Fruit fly (Drosophila melanogaster) whole organism, embryonic: Measurements from ENCODE around the gene slpr.

ENCODE experiments used
- ATbp ChIP-seq: fragments of 200-800 bp; sonication (Bioruptor generic); optimal IDR thresholded peaks from 2 replicates; lab custom pipeline; 2017; ENCODE audit warnings: missing biosample characterization, mild to moderate bottlenecking, missing genetic modification characterization, missing genetic modification reagents
- Adf1 ChIP-seq: fragments of 200-800 bp; sonication (Bioruptor generic); IDR thresholded peaks from 2 replicates; pipeline ENCODE4 v1.3.6; 2022; ENCODE audit warnings: missing biosample characterization, missing genetic modification characterization
- Awh ChIP-seq: fragments of 200-800 bp; sonication (Bioruptor generic); IDR thresholded peaks from 2 replicates; pipeline ENCODE4, ENCODE4 v1.3.6; 2022; ENCODE audit warnings: missing biosample characterization, missing genetic modification characterization
- C15 ChIP-seq: fragments of 200-800 bp; sonication (Bioruptor generic); IDR thresholded peaks from 3 replicates; pipeline ENCODE4 v1.3.6; 2022; ENCODE audit warnings: missing biosample characterization, missing genetic modification characterization
- CG1024 ChIP-seq: fragments of 200-800 bp; sonication (Bioruptor generic); IDR thresholded peaks from 2 replicates; pipeline ENCODE4 v1.3.6; 2022; ENCODE audit warnings: missing biosample characterization, missing genetic modification characterization
- CG10267 ChIP-seq: fragments of 200-800 bp; sonication (Bioruptor generic); optimal IDR thresholded peaks from 2 replicates; lab custom pipeline; 2018; ENCODE audit warnings: missing biosample characterization, mild to moderate bottlenecking, missing genetic modification characterization, moderate library complexity
- CG11504 ChIP-seq: fragments of 200-800 bp; sonication (Bioruptor generic); optimal IDR thresholded peaks from 3 replicates; lab custom pipeline; 2019; ENCODE audit warnings: missing biosample characterization, mild to moderate bottlenecking, missing genetic modification characterization, moderate library complexity
- CG11695 ChIP-seq: fragments of 200-800 bp; sonication (Bioruptor generic); IDR thresholded peaks from 3 replicates; pipeline ENCODE4 v1.3.6; 2022; ENCODE audit warnings: missing biosample characterization, missing genetic modification characterization
- CG13424 ChIP-seq: fragments of 200-800 bp; sonication (Bioruptor generic); optimal IDR thresholded peaks from 2 replicates; lab custom pipeline; 2019; ENCODE audit warnings: missing biosample characterization, mild to moderate bottlenecking, missing genetic modification characterization, moderate library complexity
- CG15011 ChIP-seq: fragments of 200-800 bp; sonication (Bioruptor generic); optimal IDR thresholded peaks from 3 replicates; lab custom pipeline; 2018; ENCODE audit warnings: missing biosample characterization, mild to moderate bottlenecking, missing genetic modification characterization
- CG17328 ChIP-seq: fragments of 200-800 bp; sonication (Bioruptor generic); IDR thresholded peaks from 2 replicates; pipeline ENCODE4 v1.3.6; 2022; ENCODE audit warnings: missing biosample characterization, missing genetic modification characterization
- CG17612 ChIP-seq: fragments of 200-800 bp; sonication (Bioruptor generic); IDR thresholded peaks from 2 replicates; pipeline ENCODE4 v1.3.6; 2022; ENCODE audit warnings: missing biosample characterization, missing genetic modification characterization
- CG31224 ChIP-seq: fragments of 200-800 bp; sonication (Bioruptor generic); IDR thresholded peaks from 2 replicates; pipeline ENCODE4 v1.3.6; 2022; ENCODE audit warnings: missing biosample characterization, missing genetic modification characterization
- CG34376 ChIP-seq: fragments of 200-800 bp; sonication (Bioruptor generic); optimal IDR thresholded peaks from 2 replicates; lab custom pipeline; 2018; ENCODE audit warnings: missing biosample characterization, mild to moderate bottlenecking, missing genetic modification characterization
- CG42726 ChIP-seq: fragments of 200-800 bp; sonication (Bioruptor generic); IDR thresholded peaks from 2 replicates; pipeline ENCODE4 v1.3.6; 2022; ENCODE audit warnings: missing biosample characterization, missing genetic modification characterization; ENCODE audit not compliant: partially characterized antibody
- CG4617 ChIP-seq: fragments of 200-800 bp; sonication (Bioruptor generic); optimal IDR thresholded peaks from 3 replicates; lab custom pipeline; 2016; ENCODE audit warnings: missing biosample characterization, missing genetic modification characterization, borderline replicate concordance
- CG6689 ChIP-seq: fragments of 200-800 bp; sonication (Bioruptor generic); IDR thresholded peaks from 2 replicates; pipeline ENCODE4 v1.3.6; 2022; ENCODE audit warnings: missing biosample characterization, missing genetic modification characterization
- CG7271 ChIP-seq: fragments of 200-800 bp; sonication (Bioruptor generic); optimal IDR thresholded peaks from 2 replicates; lab custom pipeline; 2018; ENCODE audit warnings: missing biosample characterization, mild to moderate bottlenecking, missing genetic modification characterization, moderate library complexity
- CG8290 ChIP-seq, 3 experiments: fragments of 200-800 bp; sonication (Bioruptor generic); optimal IDR thresholded peaks; 2 replicates each; lab custom pipeline; 2016 to 2019; ENCODE audit warnings: missing biosample characterization in 3 of 3, missing genetic modification characterization in 3 of 3, mild to moderate bottlenecking in 2 of 3, moderate library complexity in 1 of 3
- Dbx ChIP-seq: fragments of 200-800 bp; sonication (Bioruptor generic); IDR thresholded peaks from 3 replicates; pipeline ENCODE4 v1.3.6; 2022; ENCODE audit warnings: missing biosample characterization, missing genetic modification characterization
- Doc2 ChIP-seq: fragments of 200-800 bp; sonication (Bioruptor generic); IDR thresholded peaks from 2 replicates; pipeline ENCODE4 v1.3.6; 2022; ENCODE audit warnings: missing biosample characterization, missing genetic modification characterization
- Doc3 ChIP-seq: fragments of 200-800 bp; sonication (Bioruptor generic); IDR thresholded peaks from 3 replicates; pipeline ENCODE4 v1.3.6; 2022; ENCODE audit warnings: missing biosample characterization, missing genetic modification characterization; ENCODE audit not compliant: partially characterized antibody
- Fer2 ChIP-seq: fragments of 200-800 bp; sonication (Bioruptor generic); optimal IDR thresholded peaks from 2 replicates; lab custom pipeline; 2018; ENCODE audit warnings: missing biosample characterization, mild to moderate bottlenecking, missing genetic modification characterization, moderate library complexity
- Gsc ChIP-seq: fragments of 200-800 bp; sonication (Bioruptor generic); IDR thresholded peaks from 2 replicates; pipeline ENCODE4 v1.3.6; 2022; ENCODE audit warnings: missing biosample characterization, missing genetic modification characterization
- HLH54F ChIP-seq: fragments of 200-800 bp; sonication (Bioruptor generic); optimal IDR thresholded peaks from 3 replicates; lab custom pipeline; 2016; ENCODE audit warnings: missing biosample characterization, missing genetic modification characterization
- Hmr ChIP-seq: fragments of 200-800 bp; sonication (Bioruptor generic); optimal IDR thresholded peaks from 3 replicates; lab custom pipeline; 2017; ENCODE audit warnings: mild to moderate bottlenecking, missing biosample characterization, missing genetic modification reagents, missing genetic modification characterization
- Kr ChIP-seq: fragments of 200-800 bp; sonication (Bioruptor generic); optimal IDR thresholded peaks from 2 replicates; lab custom pipeline; 2017; ENCODE audit warnings: missing biosample characterization, mild to moderate bottlenecking, missing genetic modification characterization
- Mad ChIP-seq: fragments of 200-800 bp; sonication (Bioruptor generic); optimal IDR thresholded peaks from 2 replicates; lab custom pipeline; 2016; ENCODE audit warnings: missing biosample characterization, missing genetic modification characterization
- Myb ChIP-seq: fragments of 200-800 bp; sonication (Bioruptor generic); optimal IDR thresholded peaks from 2 replicates; lab custom pipeline; 2016; ENCODE audit warnings: missing biosample characterization, missing genetic modification characterization
- Nf-YA ChIP-seq: fragments of 200-800 bp; sonication (Bioruptor generic); IDR thresholded peaks from 2 replicates; pipeline ENCODE4 v1.3.6; 2022; ENCODE audit warnings: missing biosample characterization, missing genetic modification characterization
- Nf-YC ChIP-seq: fragments of 200-800 bp; optimal IDR thresholded peaks from 3 replicates; lab custom pipeline; 2019; ENCODE audit warnings: missing biosample characterization, mild to moderate bottlenecking, missing genetic modification characterization, moderate library complexity
- NfI ChIP-seq: fragments of 200-800 bp; sonication (Bioruptor generic); optimal IDR thresholded peaks from 3 replicates; lab custom pipeline; 2018; ENCODE audit warnings: missing biosample characterization, mild to moderate bottlenecking, missing genetic modification characterization, moderate library complexity
- Sox100B ChIP-seq: fragments of 200-800 bp; sonication (Bioruptor generic); optimal IDR thresholded peaks from 3 replicates; lab custom pipeline; 2018; ENCODE audit warnings: missing biosample characterization, mild to moderate bottlenecking, missing genetic modification characterization
- Stat92E ChIP-seq, 3 experiments: fragments of >200 bp in 2 of 3; fragments of 200-800 bp in 1 of 3; sonication (Bioruptor generic) in 1 of 3; optimal IDR thresholded peaks; 2 replicates each; lab custom pipeline; 2017 to 2019; ENCODE audit warnings: missing biosample characterization in 3 of 3, missing genetic modification characterization in 3 of 3, mild to moderate bottlenecking in 1 of 3, moderate library complexity in 1 of 3
- Usf ChIP-seq: fragments of 200-800 bp; sonication (Bioruptor generic); optimal IDR thresholded peaks from 2 replicates; lab custom pipeline; 2017; ENCODE audit warnings: missing genotype, missing biosample characterization, missing genetic modification characterization
- amos ChIP-seq: fragments of 200-800 bp; sonication (Bioruptor generic); IDR thresholded peaks from 2 replicates; pipeline ENCODE4 v1.3.6; 2022; ENCODE audit warnings: missing biosample characterization, missing genetic modification characterization; ENCODE audit not compliant: partially characterized antibody
- cad ChIP-seq: fragments of >200 bp; optimal IDR thresholded peaks from 2 replicates; lab custom pipeline; 2017; ENCODE audit warnings: missing biosample characterization, missing genetic modification characterization
- fd102C ChIP-seq: fragments of 200-800 bp; sonication (Bioruptor generic); optimal IDR thresholded peaks from 2 replicates; lab custom pipeline; 2018; ENCODE audit warnings: missing biosample characterization, mild to moderate bottlenecking, missing genetic modification characterization, moderate library complexity
- fru ChIP-seq: fragments of >200 bp; optimal IDR thresholded peaks from 2 replicates; lab custom pipeline; 2017
- insv ChIP-seq, 2 experiments: fragments of 200-800 bp; sonication (Bioruptor generic); optimal IDR thresholded peaks; 3 replicates each; lab custom pipeline; 2016 to 2018; ENCODE audit warnings: missing biosample characterization in 2 of 2, missing genetic modification characterization in 2 of 2
- jing ChIP-seq: fragments of 200-800 bp; sonication (Bioruptor generic); optimal IDR thresholded peaks from 2 replicates; lab custom pipeline; 2018; ENCODE audit warnings: missing biosample characterization, mild to moderate bottlenecking, missing genetic modification characterization
- kah ChIP-seq: fragments of 200-800 bp; sonication (Bioruptor generic); optimal IDR thresholded peaks from 2 replicates; lab custom pipeline; 2018; ENCODE audit warnings: missing biosample characterization, mild to moderate bottlenecking, missing genetic modification characterization
- org-1 ChIP-seq: fragments of 200-800 bp; sonication (Bioruptor generic); optimal IDR thresholded peaks from 2 replicates; lab custom pipeline; 2017; ENCODE audit warnings: missing biosample characterization, missing genetic modification characterization
- phol ChIP-seq: fragments of 200-800 bp; sonication (Bioruptor generic); optimal IDR thresholded peaks from 3 replicates; lab custom pipeline; 2018; ENCODE audit warnings: missing biosample characterization, mild to moderate bottlenecking, missing genetic modification characterization, moderate library complexity
- sd ChIP-seq: fragments of 200-800 bp; sonication (Bioruptor generic); optimal IDR thresholded peaks from 3 replicates; lab custom pipeline; 2018; ENCODE audit warnings: missing biosample characterization, mild to moderate bottlenecking, missing genetic modification characterization, moderate library complexity
- sens ChIP-seq: fragments of 200-800 bp; sonication (Bioruptor generic); peaks from one replicate; lab custom pipeline; 2016; ENCODE audit warnings: missing biosample characterization, missing genetic modification characterization
- sens-2 ChIP-seq: fragments of 200-800 bp; sonication (Bioruptor generic); IDR thresholded peaks from 2 replicates; pipeline ENCODE4 v1.3.6; 2022; ENCODE audit warnings: missing biosample characterization, missing genetic modification characterization
- sug ChIP-seq: fragments of 200-800 bp; optimal IDR thresholded peaks from 2 replicates; lab custom pipeline; 2019; ENCODE audit warnings: missing biosample characterization, mild to moderate bottlenecking, missing genetic modification characterization, moderate library complexity
- tll ChIP-seq, 2 experiments: fragments of 200-800 bp in 1 of 2; fragments of >200 bp in 1 of 2; sonication (Bioruptor generic) in 1 of 2; optimal IDR thresholded peaks; 2 replicates each; lab custom pipeline; 2017 to 2019; ENCODE audit warnings: missing biosample characterization in 2 of 2, missing genetic modification characterization in 2 of 2, mild to moderate bottlenecking in 1 of 2, moderate library complexity in 1 of 2
- toy ChIP-seq: fragments of 200-800 bp; sonication (Bioruptor generic); IDR thresholded peaks from 2 replicates; pipeline ENCODE4 v1.3.6; 2022; ENCODE audit warnings: missing biosample characterization, missing genetic modification characterization

Gene slpr

DNA sequence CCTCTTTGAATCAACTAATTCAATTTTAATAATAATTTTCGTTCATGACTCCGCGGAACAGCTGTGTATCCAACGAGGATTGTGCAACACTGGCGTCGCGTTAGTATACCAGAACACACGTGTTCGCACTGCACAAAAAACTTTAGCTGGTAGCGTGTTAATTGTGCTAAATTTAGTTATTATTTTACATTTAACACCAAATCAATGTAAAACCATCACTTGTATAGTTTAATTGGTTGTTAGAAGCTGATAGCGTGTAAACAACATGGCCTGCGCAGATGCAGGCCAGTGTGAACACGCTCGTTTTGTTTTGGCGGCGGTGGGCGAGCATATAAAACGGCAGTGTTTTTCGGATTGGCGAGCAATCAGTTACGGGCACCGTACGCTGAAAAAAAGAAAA is 19.7 kb downstream of the slpr start, which contains the start of the genes Traf6 and GIIIspla2 (continued):
- TF ChIP-seq CG15011 (no peak), sug (tag; lab: Kevin White, UChicago) (peak; percentile 84), CG8290 (GFP tag; optimal IDR thresholded peaks at IDR 0.05; lab: Kevin White, UChicago) (peak; percentile 15), CG8290 (tag; optimal IDR thresholded peaks at IDR 0.05; lab: Kevin White, UChicago) (peak in 1 of 2 experiments; percentile 60), sens (GFP tag; lab: Kevin White, UChicago) (peak; percentile 95), Nf-YC (tag; lab: Kevin White, UChicago) (peak; percentile 73), CG31224 (GFP tag; lab: Robert Waterston, UW) (peak; percentile 72), ATbp (GFP tag; lab: Kevin White, UChicago) (peak; percentile 17), org-1 (peak; percentile 62), jing (GFP tag; lab: Kevin White, UChicago) (peak; percentile 55), CG4617 (peak; percentile 57), Doc2 (no peak), CG34376 (GFP tag; lab: Kevin White, UChicago) (peak; percentile 42), Usf (peak; percentile 55), kah (GFP tag; lab: Kevin White, UChicago) (no peak), Awh (no peak), NfI (GFP tag; lab: Kevin White, UChicago) (peak; percentile 80), CG1024 (GFP tag; lab: Robert Waterston, UW) (peak; percentile 27; the same call in 1 of the 2 replicates), C15 (GFP tag; lab: Robert Waterston, UW) (no peak), CG42726 (GFP tag; lab: Robert Waterston, UW) (no peak), sd (no peak), cad (no peak), Stat92E (GFP tag; optimal IDR thresholded peaks at IDR 0.05; lab: Kevin White, UChicago) (no peak), CG6689 (GFP tag; lab: Robert Waterston, UW) (peak; percentile 74), amos (GFP tag; lab: Robert Waterston, UW) (no peak), CG17612 (GFP tag; lab: Robert Waterston, UW) (peak; percentile 27; the same call in 1 of the 2 replicates), tll (GFP tag; optimal IDR thresholded peaks at IDR 0.05; lab: Kevin White, UChicago) (no peak), CG13424 (peak; percentile 83), Doc3 (GFP tag; lab: Robert Waterston, UW) (no peak), Sox100B (GFP tag; lab: Kevin White, UChicago) (no peak), Hmr (GFP tag; lab: Kevin White, UChicago) (no peak), Myb (GFP tag; lab: Kevin White, UChicago) (peak; percentile 63), Adf1 (peak; percentile 48; the same call in 1 of the 2 replicates), Kr (GFP tag; lab: Kevin White, UChicago) (no peak), CG7271 (tag; lab: Kevin White, UChicago) (no peak), Dbx (peak; percentile 81), CG11504 (no peak), HLH54F (peak; percentile 78), Gsc (GFP tag; lab: Robert Waterston, UW) (peak; percentile 37; the same call in 1 of the 2 replicates), CG11695 (peak; percentile 72; the same call in 2 of the 3 replicates), Mad (GFP tag; lab: Kevin White, UChicago) (peak; percentile 70), toy (GFP tag; lab: Robert Waterston, UW) (no peak; the same call in 1 of the 2 replicates), Fer2 (tag; lab: Kevin White, UChicago) (peak; percentile 53), fd102C (GFP tag; lab: Kevin White, UChicago) (no peak), sens-2 (GFP tag; lab: Robert Waterston, UW) (no peak), Nf-YA (GFP tag; lab: Robert Waterston, UW) (0 out of 2 replicates have a peak, but pooled peaks have one; percentile 17), insv (GFP tag; optimal IDR thresholded peaks at IDR 0.05; lab: Kevin White, UChicago) (peak in 1 of 2 experiments; percentile 56), phol (peak; percentile 85), CG17328 (peak; percentile 72), CG10267 (tag; lab: Kevin White, UChicago) (peak; percentile 95), fru (lab: Kevin White, UChicago) (no peak)
